Worm (Caenorhabditis elegans) whole organism, L1 larva: ENCODE results near the gene plpp-1.2.

Experiments used
- Y116A8C.19 ChIP-seq: sonication (generic microtip); optimal IDR thresholded peaks from 2 replicates; lab custom pipeline; 2016; ENCODE audit warnings: missing compliant biosample characterization, missing genetic modification characterization, borderline replicate concordance
- ama-1 ChIP-seq: fragments of 150-350 bp; optimal IDR thresholded peaks from 2 replicates; lab custom pipeline; 2014
- ceh-82 ChIP-seq, 3 experiments: fragments of 150-350 bp in 1 of 3; sonication (generic microtip) in 2 of 3; optimal IDR thresholded peaks; 2 replicates each; lab custom pipeline; 2014 to 2017; ENCODE audit warnings: missing biosample characterization in 3 of 3, missing genetic modification characterization in 3 of 3
- ces-1 ChIP-seq: fragments of 150-350 bp; optimal IDR thresholded peaks from 2 replicates; lab custom pipeline; 2014; ENCODE audit warnings: missing biosample characterization, missing genetic modification reagents, missing genetic modification characterization
- efl-1 ChIP-seq, 4 experiments: fragments of 150-350 bp; optimal IDR thresholded peaks in 3 of 4; peaks in 1 of 4; 1 replicate in 1 of 4; 2 replicates in 3 of 4; lab custom pipeline; 2014; ENCODE audit warnings: missing biosample characterization in 2 of 4, missing genetic modification characterization in 2 of 4, missing genetic modification reagents in 2 of 4
- fos-1 ChIP-seq: fragments of 150-350 bp; optimal IDR thresholded peaks from 2 replicates; lab custom pipeline; 2014; ENCODE audit warnings: missing biosample characterization, missing genetic modification characterization
- jun-1 ChIP-seq: fragments of 150-350 bp; optimal IDR thresholded peaks from 2 replicates; lab custom pipeline; 2014; ENCODE audit warnings: missing biosample characterization, missing genetic modification reagents, missing genetic modification characterization
- nhr-28 ChIP-seq: fragments of 150-350 bp; optimal IDR thresholded peaks from 2 replicates; lab custom pipeline; 2014; ENCODE audit warnings: missing biosample characterization, missing genetic modification characterization
- unc-98 ChIP-seq: fragments of 200-800 bp; sonication (Bioruptor generic); IDR thresholded peaks from 2 replicates; pipeline ENCODE4 v1.3.6; 2022; ENCODE audit warnings: missing genetic modification characterization, missing compliant biosample characterization
- ztf-4 ChIP-seq: fragments of 150-350 bp; optimal IDR thresholded peaks from 2 replicates; lab custom pipeline; 2014; ENCODE audit warnings: missing biosample characterization, missing genetic modification characterization

DNA sequence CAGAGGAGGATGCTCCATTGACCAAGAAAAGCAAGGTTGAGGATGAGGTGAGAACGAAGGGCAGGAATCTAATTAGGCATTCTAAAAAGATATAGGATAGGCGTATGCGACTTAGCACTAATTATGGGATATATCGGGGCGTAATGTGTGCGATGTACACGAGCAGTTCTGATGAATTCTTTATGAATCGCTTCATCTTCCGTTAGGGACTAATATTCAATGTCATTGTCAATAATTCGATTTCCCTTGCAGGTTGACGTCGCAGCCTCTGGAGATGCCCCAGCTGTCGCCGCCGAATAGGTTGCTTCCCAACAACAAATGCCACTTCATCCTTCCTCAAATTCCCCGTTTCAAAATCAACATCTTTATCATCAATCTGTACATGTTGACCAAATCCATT is 7.9 kb downstream of the plpp-1.2 start:
- TF ChIP-seq ces-1 (GFP tag; lab: Kevin White, UChicago) = no peak
- TF ChIP-seq Y116A8C.19 (tag; lab: Kevin White, UChicago) = no peak
- no peak for TF ChIP-seq ama-1 (lab: Kevin White, UChicago)
- TF ChIP-seq jun-1 = no peak
- TF ChIP-seq ceh-82 (tag; optimal IDR thresholded peaks at IDR 0.05; lab: Kevin White, UChicago) = no peak
- no peak for TF ChIP-seq fos-1 (tag; lab: Kevin White, UChicago)
- TF ChIP-seq ztf-4 (tag; lab: Kevin White, UChicago) = no peak
- no peak for TF ChIP-seq nhr-28
- no peak for TF ChIP-seq efl-1 (optimal IDR thresholded peaks at IDR 0.05; lab: Kevin White, UChicago)
- no peak for TF ChIP-seq efl-1 (GFP tag; optimal IDR thresholded peaks at IDR 0.05 in 1 of 2; lab: Kevin White, UChicago)
- no peak for TF ChIP-seq unc-98 (GFP tag; lab: Robert Waterston, UW)
